Fruit fly (Drosophila melanogaster) whole organism, embryonic: ENCODE results near the gene CG10208.
A peak's percentile ranks its signal among the peaks of the same experiment; 100 is the strongest.

ENCODE experiments used
- Aef1 ChIP-seq: fragments of 200-800 bp; sonication (Bioruptor generic); IDR thresholded peaks from 3 replicates; pipeline ENCODE4 v1.3.6; 2022; ENCODE audit warnings: missing biosample characterization, missing genetic modification characterization
- CG10565 ChIP-seq: fragments of 200-800 bp; sonication (Bioruptor generic); optimal IDR thresholded peaks from 3 replicates; lab custom pipeline; 2016; ENCODE audit warnings: missing biosample characterization, mild to moderate bottlenecking, missing genetic modification characterization
- CG11560 ChIP-seq: fragments of 200-800 bp; sonication (Bioruptor generic); IDR thresholded peaks from 3 replicates; pipeline ENCODE4 v1.3.6; 2022; ENCODE audit warnings: missing biosample characterization, missing genetic modification characterization
- CG12659 ChIP-seq: fragments of 200-800 bp; sonication (Bioruptor generic); optimal IDR thresholded peaks from 3 replicates; lab custom pipeline; 2017; ENCODE audit warnings: mild to moderate bottlenecking, missing biosample characterization, missing genetic modification reagents, missing genetic modification characterization
- CG14710 ChIP-seq: fragments of 200-800 bp; sonication (Bioruptor generic); optimal IDR thresholded peaks from 3 replicates; lab custom pipeline; 2019; ENCODE audit warnings: missing biosample characterization, mild to moderate bottlenecking, missing genetic modification characterization, moderate library complexity
- CG15479 ChIP-seq: fragments of 200-800 bp; sonication (Bioruptor generic); optimal IDR thresholded peaks from 3 replicates; lab custom pipeline; 2019; ENCODE audit warnings: missing biosample characterization, mild to moderate bottlenecking, missing genetic modification characterization, moderate library complexity
- CG1832 ChIP-seq: fragments of 200-800 bp; sonication (Bioruptor generic); optimal IDR thresholded peaks from 2 replicates; lab custom pipeline; 2017; ENCODE audit warnings: missing biosample characterization, mild to moderate bottlenecking, missing genetic modification characterization, inconsistent platforms
- CG2678 ChIP-seq: fragments of 200-800 bp; sonication (Bioruptor generic); optimal IDR thresholded peaks from 3 replicates; lab custom pipeline; 2019; ENCODE audit warnings: missing biosample characterization, mild to moderate bottlenecking, missing genetic modification characterization, moderate library complexity
- CG30403 ChIP-seq: fragments of 200-800 bp; sonication (Bioruptor generic); optimal IDR thresholded peaks from 3 replicates; lab custom pipeline; 2016; ENCODE audit warnings: missing biosample characterization, missing genetic modification characterization
- CG30431 ChIP-seq: fragments of 200-800 bp; sonication (Bioruptor generic); optimal IDR thresholded peaks from 2 replicates; lab custom pipeline; 2017; ENCODE audit warnings: missing biosample characterization, missing genetic modification characterization
- CG33557 ChIP-seq: fragments of 200-800 bp; sonication (Bioruptor generic); optimal IDR thresholded peaks from 2 replicates; lab custom pipeline; 2019; ENCODE audit warnings: missing biosample characterization, mild to moderate bottlenecking, missing genetic modification characterization, moderate library complexity
- CG4282 ChIP-seq: fragments of 200-800 bp; sonication (Bioruptor generic); optimal IDR thresholded peaks from 2 replicates; lab custom pipeline; 2016; ENCODE audit warnings: missing biosample characterization, missing genetic modification characterization
- CG4328 ChIP-seq: fragments of 200-800 bp; sonication (Bioruptor generic); optimal IDR thresholded peaks from 3 replicates; lab custom pipeline; 2017; ENCODE audit warnings: missing biosample characterization, missing genetic modification reagents, missing genetic modification characterization
- CG5245 ChIP-seq: fragments of 200-800 bp; sonication (Bioruptor generic); optimal IDR thresholded peaks from 3 replicates; lab custom pipeline; 2016; ENCODE audit warnings: missing biosample characterization, missing genetic modification characterization
- CG6175 ChIP-seq: fragments of 200-800 bp; sonication (Bioruptor generic); IDR thresholded peaks from 3 replicates; pipeline ENCODE4 v1.3.6; 2022; ENCODE audit warnings: missing biosample characterization, missing genetic modification characterization
- CG6654 ChIP-seq: fragments of 200-800 bp; sonication (Bioruptor generic); optimal IDR thresholded peaks from 2 replicates; lab custom pipeline; 2017; ENCODE audit warnings: missing biosample characterization, mild to moderate bottlenecking, missing genetic modification characterization
- CG7963 ChIP-seq: fragments of 200-800 bp; sonication (Bioruptor generic); IDR thresholded peaks from 3 replicates; pipeline ENCODE4 v1.3.6; 2022; ENCODE audit warnings: missing biosample characterization, missing genetic modification characterization; ENCODE audit not compliant: partially characterized antibody
- CG8359 ChIP-seq: fragments of 200-800 bp; sonication (Bioruptor generic); optimal IDR thresholded peaks from 2 replicates; lab custom pipeline; 2017; ENCODE audit warnings: missing biosample characterization, mild to moderate bottlenecking, missing genetic modification characterization, borderline replicate concordance
- CG8765 ChIP-seq: fragments of 200-800 bp; sonication (Bioruptor generic); IDR thresholded peaks from 2 replicates; pipeline ENCODE4 v1.3.6; 2022; ENCODE audit warnings: missing biosample characterization, missing genetic modification characterization
- CG9797 ChIP-seq: fragments of 200-800 bp; sonication (Bioruptor generic); optimal IDR thresholded peaks from 3 replicates; lab custom pipeline; 2018; ENCODE audit warnings: missing biosample characterization, mild to moderate bottlenecking, missing genetic modification characterization
- Camta ChIP-seq: fragments of 200-800 bp; sonication (Bioruptor generic); optimal IDR thresholded peaks from 2 replicates; lab custom pipeline; 2016; ENCODE audit warnings: missing biosample characterization, missing genetic modification characterization
- Dbx ChIP-seq: fragments of 200-800 bp; sonication (Bioruptor generic); IDR thresholded peaks from 3 replicates; pipeline ENCODE4 v1.3.6; 2022; ENCODE audit warnings: missing biosample characterization, missing genetic modification characterization
- Doc3 ChIP-seq: fragments of 200-800 bp; sonication (Bioruptor generic); IDR thresholded peaks from 3 replicates; pipeline ENCODE4 v1.3.6; 2022; ENCODE audit warnings: missing biosample characterization, missing genetic modification characterization; ENCODE audit not compliant: partially characterized antibody
- E2f1 ChIP-seq: fragments of 200-800 bp; sonication (Bioruptor generic); IDR thresholded peaks from 2 replicates; pipeline ENCODE4 v1.3.6; 2022; ENCODE audit warnings: missing biosample characterization, missing genetic modification characterization
- HHEX ChIP-seq: fragments of 200-800 bp; sonication (Bioruptor generic); optimal IDR thresholded peaks from 3 replicates; lab custom pipeline; 2017; ENCODE audit warnings: missing biosample characterization, mild to moderate bottlenecking, missing genetic modification characterization, missing genetic modification reagents
- Hey ChIP-seq: fragments of 200-800 bp; sonication (Bioruptor generic); optimal IDR thresholded peaks from 3 replicates; lab custom pipeline; 2018; ENCODE audit warnings: missing biosample characterization, mild to moderate bottlenecking, missing genetic modification characterization
- NC2α ChIP-seq: fragments of 200-800 bp; sonication (Bioruptor generic); optimal IDR thresholded peaks from 2 replicates; lab custom pipeline; 2016; ENCODE audit warnings: missing biosample characterization, missing genetic modification characterization
- Rx ChIP-seq: fragments of 200-800 bp; sonication (Bioruptor generic); IDR thresholded peaks from 2 replicates; pipeline ENCODE4 v1.3.6; 2022; ENCODE audit warnings: missing biosample characterization, missing genetic modification characterization
- Side ChIP-seq: fragments of 200-800 bp; sonication (Bioruptor generic); optimal IDR thresholded peaks from 2 replicates; lab custom pipeline; 2016; ENCODE audit warnings: missing biosample characterization, missing genetic modification characterization
- Sox100B ChIP-seq: fragments of 200-800 bp; sonication (Bioruptor generic); optimal IDR thresholded peaks from 3 replicates; lab custom pipeline; 2018; ENCODE audit warnings: missing biosample characterization, mild to moderate bottlenecking, missing genetic modification characterization
- TFAM ChIP-seq: fragments of 200-800 bp; sonication (Bioruptor generic); optimal IDR thresholded peaks from 2 replicates; lab custom pipeline; 2017; ENCODE audit warnings: missing biosample characterization, missing genetic modification characterization, inconsistent platforms
- Tbp ChIP-seq: fragments of >200 bp; optimal IDR thresholded peaks from 2 replicates; lab custom pipeline; 2018; ENCODE audit warnings: missing biosample characterization, missing genetic modification characterization
- abd-A ChIP-seq: fragments of 200-800 bp; sonication (Bioruptor generic); optimal IDR thresholded peaks from 3 replicates; lab custom pipeline; 2019; ENCODE audit warnings: missing biosample characterization, mild to moderate bottlenecking, missing genetic modification characterization, moderate library complexity
- chif ChIP-seq, 2 experiments: fragments of 200-800 bp; sonication (Bioruptor generic); optimal IDR thresholded peaks; 3 replicates each; lab custom pipeline; 2016; ENCODE audit warnings: missing biosample characterization in 2 of 2, missing genetic modification characterization in 2 of 2
- crp ChIP-seq, 2 experiments: fragments of 200-800 bp; sonication (Bioruptor generic); optimal IDR thresholded peaks; 2 replicates in 1 of 2; 3 replicates in 1 of 2; lab custom pipeline; 2017; ENCODE audit warnings: missing biosample characterization in 2 of 2, missing genetic modification characterization in 2 of 2, mild to moderate bottlenecking in 1 of 2, moderate library complexity in 1 of 2
- fru ChIP-seq: fragments of >200 bp; optimal IDR thresholded peaks from 2 replicates; lab custom pipeline; 2017
- gro ChIP-seq: fragments of 200-800 bp; sonication (Bioruptor generic); optimal IDR thresholded peaks from 2 replicates; lab custom pipeline; 2016; ENCODE audit warnings: missing biosample characterization, missing genetic modification characterization
- klu ChIP-seq: fragments of 200-800 bp; sonication (Bioruptor generic); IDR thresholded peaks from 2 replicates; pipeline ENCODE4 v1.3.6; 2022; ENCODE audit warnings: missing biosample characterization, missing genetic modification characterization
- lab ChIP-seq: fragments of 200-800 bp; sonication (Bioruptor generic); optimal IDR thresholded peaks from 3 replicates; lab custom pipeline; 2017; ENCODE audit warnings: missing biosample characterization, missing genetic modification characterization, mild to moderate bottlenecking, moderate library complexity, missing genetic modification reagents
- oc ChIP-seq: fragments of 200-800 bp; sonication (Bioruptor generic); optimal IDR thresholded peaks from 2 replicates; lab custom pipeline; 2018; ENCODE audit warnings: missing biosample characterization, mild to moderate bottlenecking, missing genetic modification characterization, moderate library complexity
- odd ChIP-seq: fragments of 200-800 bp; sonication (Bioruptor generic); optimal IDR thresholded peaks from 2 replicates; lab custom pipeline; 2017; ENCODE audit warnings: missing biosample characterization, mild to moderate bottlenecking, missing genetic modification characterization
- org-1 ChIP-seq: fragments of 200-800 bp; sonication (Bioruptor generic); optimal IDR thresholded peaks from 2 replicates; lab custom pipeline; 2017; ENCODE audit warnings: missing biosample characterization, missing genetic modification characterization
- peb ChIP-seq: fragments of 200-800 bp; sonication (Bioruptor generic); IDR thresholded peaks from 2 replicates; pipeline ENCODE4 v1.3.6; 2022; ENCODE audit warnings: missing biosample characterization, missing genetic modification characterization
- pnt ChIP-seq: fragments of 200-800 bp; sonication (Bioruptor generic); optimal IDR thresholded peaks from 3 replicates; lab custom pipeline; 2016; ENCODE audit warnings: missing biosample characterization, missing genetic modification characterization
- pros ChIP-seq: fragments of 200-800 bp; sonication (Bioruptor generic); optimal IDR thresholded peaks from 3 replicates; lab custom pipeline; 2019; ENCODE audit warnings: missing biosample characterization, mild to moderate bottlenecking, missing genetic modification characterization, moderate library complexity
- ro ChIP-seq: fragments of 200-800 bp; sonication (Bioruptor generic); IDR thresholded peaks from 2 replicates; pipeline ENCODE4 v1.3.6; 2022; ENCODE audit warnings: missing biosample characterization, missing genetic modification characterization
- row ChIP-seq: fragments of 200-800 bp; sonication (Bioruptor generic); IDR thresholded peaks from 3 replicates; pipeline ENCODE4 v1.3.6; 2022; ENCODE audit warnings: missing biosample characterization, missing genetic modification characterization
- slp2 ChIP-seq: fragments of 200-800 bp; sonication (Bioruptor generic); optimal IDR thresholded peaks from 2 replicates; lab custom pipeline; 2016; ENCODE audit warnings: missing biosample characterization, missing genetic modification characterization
- so ChIP-seq: fragments of 200-800 bp; sonication (Bioruptor generic); IDR thresholded peaks from 3 replicates; pipeline ENCODE4 v1.3.6; 2022; ENCODE audit warnings: missing biosample characterization, missing genetic modification characterization
- sob ChIP-seq: fragments of 200-800 bp; sonication (Bioruptor generic); IDR thresholded peaks from 2 replicates; pipeline ENCODE4 v1.3.6; 2022; ENCODE audit warnings: missing biosample characterization, missing genetic modification characterization
- tgo ChIP-seq: fragments of 200-800 bp; sonication (Bioruptor generic); IDR thresholded peaks from 3 replicates; pipeline ENCODE4 v1.3.6; 2022; ENCODE audit warnings: missing biosample characterization, missing genetic modification characterization

The CG10208 gene

dm6 chr3R:23783961-23784360 is 10.0 kb upstream of the CG10208 start (continued):
- TF ChIP-seq crp (GFP tag; optimal IDR thresholded peaks at IDR 0.05; lab: Kevin White, UChicago) (peak in 1 of 2 experiments; percentile 14), chif (GFP tag; optimal IDR thresholded peaks at IDR 0.05; lab: Kevin White, UChicago) (peak; percentile 69 to 83), peb (GFP tag; lab: Robert Waterston, UW) (peak; percentile 63), CG6654 (GFP tag; lab: Kevin White, UChicago) (peak; percentile 75), CG5245 (GFP tag; lab: Kevin White, UChicago) (peak; percentile 41), CG2678 (tag; lab: Kevin White, UChicago) (peak; percentile 80), CG8765 (peak; percentile 12; the same call in 1 of the 2 replicates), CG30431 (GFP tag; lab: Kevin White, UChicago) (peak; percentile 71), tgo (GFP tag; lab: Robert Waterston, UW) (peak; percentile 34; the same call in 2 of the 3 replicates), CG14710 (tag; lab: Kevin White, UChicago) (peak; percentile 90), CG7963 (GFP tag; lab: Robert Waterston, UW) (no peak), Rx (GFP tag; lab: Robert Waterston, UW) (no peak), fru (lab: Kevin White, UChicago) (no peak), CG4328 (GFP tag; lab: Kevin White, UChicago) (peak; percentile 35), klu (no peak), slp2 (peak; percentile 50), so (GFP tag; lab: Robert Waterston, UW) (peak; percentile 73; the same call in 1 of the 3 replicates), CG8359 (GFP tag; lab: Kevin White, UChicago) (peak; percentile 68), CG30403 (GFP tag; lab: Kevin White, UChicago) (peak; percentile 70), Sox100B (GFP tag; lab: Kevin White, UChicago) (peak; percentile 79), Aef1 (GFP tag; lab: Robert Waterston, UW) (peak; percentile 30; the same call in 1 of the 3 replicates), HHEX (GFP tag; lab: Kevin White, UChicago) (peak; percentile 47), abd-A (tag; lab: Kevin White, UChicago) (no peak), NC2α (GFP tag; lab: Kevin White, UChicago) (no peak), Tbp (GFP tag; lab: Kevin White, UChicago) (no peak), CG12659 (GFP tag; lab: Kevin White, UChicago) (peak; percentile 61), row (GFP tag; lab: Robert Waterston, UW) (peak; percentile 74), Camta (GFP tag; lab: Kevin White, UChicago) (peak; percentile 59), sob (GFP tag; lab: Robert Waterston, UW) (0 out of 2 replicates have a peak, but pooled peaks have one; percentile 36), CG33557 (GFP tag; lab: Kevin White, UChicago) (peak; percentile 85), CG9797 (GFP tag; lab: Kevin White, UChicago) (no peak), CG10565 (GFP tag; lab: Kevin White, UChicago) (no peak), CG6175 (GFP tag; lab: Robert Waterston, UW) (no peak), oc (tag; lab: Kevin White, UChicago) (peak; percentile 84), odd (GFP tag; lab: Kevin White, UChicago) (peak; percentile 37), pros (GFP tag; lab: Kevin White, UChicago) (no peak), CG11560 (tag; lab: Robert Waterston, UW) (no peak), Dbx (no peak), CG4282 (peak; percentile 25), Hey (tag; lab: Kevin White, UChicago) (no peak), CG1832 (no peak), Doc3 (GFP tag; lab: Robert Waterston, UW) (no peak), ro (GFP tag; lab: Robert Waterston, UW) (peak; percentile 32; the same call in 1 of the 2 replicates), CG15479 (GFP tag; lab: Kevin White, UChicago) (no peak), TFAM (peak; percentile 2), org-1 (peak; percentile 63), pnt (GFP tag; lab: Kevin White, UChicago) (peak; percentile 61), E2f1 (GFP tag; lab: Robert Waterston, UW) (peak; percentile 66), lab (peak; percentile 51), gro (GFP tag; lab: Kevin White, UChicago) (no peak), Side (GFP tag; lab: Kevin White, UChicago) (peak; percentile 39)
